Worm (Caenorhabditis elegans): Measurements from ENCODE around the gene F53H4.2.

F53H4.2 gene

ce11 chrX:15849397-15849935 lies 7.5 kb upstream of the F53H4.2 start, which contains the start of gene acl-1:
Gene acl-1, plus strand, starts transcription at chrX:15849885.
- TF ChIP-seq F13H6.1 (tag; optimal IDR thresholded peaks at IDR 0.05) (peak; percentile 44), ceh-19 (GFP tag; optimal IDR thresholded peaks at IDR 0.05) (no peak), ceh-18 (tag; optimal IDR thresholded peaks at IDR 0.05) (peak; percentile 65), tbx-7 (tag; optimal IDR thresholded peaks at IDR 0.05) (peak; percentile 72), rnt-1 (tag; optimal IDR thresholded peaks at IDR 0.05) (peak; percentile 80), ztf-16 (tag; optimal IDR thresholded peaks at IDR 0.05) (peak; percentile 28), hlh-8 (tag; optimal IDR thresholded peaks at IDR 0.05) (peak; percentile 18), unc-86 (tag; optimal IDR thresholded peaks at IDR 0.05) (no peak), fkh-6 (tag; optimal IDR thresholded peaks at IDR 0.05) (no peak), odd-2 (tag; optimal IDR thresholded peaks at IDR 0.05) (no peak), gmeb-2 (tag; optimal IDR thresholded peaks at IDR 0.05) (no peak), nhr-232 (tag; optimal IDR thresholded peaks at IDR 0.05) (no peak), sdc-2 (tag; optimal IDR thresholded peaks at IDR 0.05) (peak; percentile 77), ceh-31 (tag; optimal IDR thresholded peaks at IDR 0.05) (peak; percentile 95), pax-1 (tag; optimal IDR thresholded peaks at IDR 0.05) (no peak), ets-4 (tag; optimal IDR thresholded peaks at IDR 0.05) (peak; percentile 74), ceh-45 (GFP tag; IDR thresholded peaks at IDR 0.05) (no peak), ceh-14 (tag; optimal IDR thresholded peaks at IDR 0.05) (peak; percentile 47), unc-42 (tag; optimal IDR thresholded peaks at IDR 0.05) (peak; percentile 87), mec-3 (tag; optimal IDR thresholded peaks at IDR 0.05; ENCODE audit: borderline replicate concordance) (peak; percentile 85), ama-1 (optimal IDR thresholded peaks at IDR 0.05) (no peak), ref-2 (tag; optimal IDR thresholded peaks at IDR 0.05) (peak; percentile 65), pag-3 (tag; optimal IDR thresholded peaks at IDR 0.05; ENCODE audit: borderline replicate concordance) (no peak), tbx-2 (tag; optimal IDR thresholded peaks at IDR 0.05) (peak; percentile 72), C08G9.2 (tag; optimal IDR thresholded peaks at IDR 0.05) (peak; percentile 85), pha-2 (tag; optimal IDR thresholded peaks at IDR 0.05) (no peak), zip-5 (tag; optimal IDR thresholded peaks at IDR 0.05) (peak; percentile 18), lim-6 (tag; optimal IDR thresholded peaks at IDR 0.05) (peak; percentile 6), elt-4 (tag; optimal IDR thresholded peaks at IDR 0.05) (no peak), K09A11.1 (tag; optimal IDR thresholded peaks at IDR 0.05; ENCODE audit: insufficient read depth) (no peak), ceh-30 (tag; optimal IDR thresholded peaks at IDR 0.05) (no peak), nhr-11 (tag; optimal IDR thresholded peaks at IDR 0.05) (no peak), ceh-34 (tag; optimal IDR thresholded peaks at IDR 0.05) (peak; percentile 54), ceh-2 (tag; optimal IDR thresholded peaks at IDR 0.05) (peak; percentile 75), elt-2 (tag; optimal IDR thresholded peaks at IDR 0.05) (no peak), nfya-1 (tag; optimal IDR thresholded peaks at IDR 0.05) (peak; percentile 49)

ce11 chrX:15851013-15851412 lies 5.9 kb upstream of the F53H4.2 start:
- TF ChIP-seq tbx-2 (tag; optimal IDR thresholded peaks at IDR 0.05): no peak
- no peak for TF ChIP-seq ceh-45 (GFP tag; IDR thresholded peaks at IDR 0.05)
- TF ChIP-seq elt-2 (tag; optimal IDR thresholded peaks at IDR 0.05): no peak
- no peak for TF ChIP-seq lin-11 (tag; optimal IDR thresholded peaks at IDR 0.05)
- TF ChIP-seq che-1 (tag; optimal IDR thresholded peaks at IDR 0.05): no peak
- no peak for TF ChIP-seq pha-4 (tag; optimal IDR thresholded peaks at IDR 0.05)
- TF ChIP-seq mec-3 (tag; optimal IDR thresholded peaks at IDR 0.05; ENCODE audit: borderline replicate concordance): no peak
- no peak for TF ChIP-seq fkh-10 (GFP tag; optimal IDR thresholded peaks at IDR 0.05)
- no peak for TF ChIP-seq ceh-9 (tag; optimal IDR thresholded peaks at IDR 0.05)
- TF ChIP-seq sox-4 (tag; optimal IDR thresholded peaks at IDR 0.05): no peak
- no peak for TF ChIP-seq unc-42 (tag; optimal IDR thresholded peaks at IDR 0.05)
- no peak for TF ChIP-seq ref-2 (tag; optimal IDR thresholded peaks at IDR 0.05)
